Worm (Caenorhabditis elegans): ENCODE data around the gene srw-60.

- TF ChIP-seq nhr-28 (tag; optimal IDR thresholded peaks at IDR 0.05) = no peak
- no peak for TF ChIP-seq nhr-11 (tag; optimal IDR thresholded peaks at IDR 0.05)
- no peak for TF ChIP-seq C04F5.9 (tag; optimal IDR thresholded peaks at IDR 0.05)
- no peak for TF ChIP-seq lin-15B (tag; optimal IDR thresholded peaks at IDR 0.05)
- TF ChIP-seq elt-2 (tag; optimal IDR thresholded peaks at IDR 0.05) = no peak
- no peak for TF ChIP-seq lsy-2 (tag; optimal IDR thresholded peaks at IDR 0.05)
- TF ChIP-seq unc-130 (tag; optimal IDR thresholded peaks at IDR 0.05) = no peak
- no peak for TF ChIP-seq egl-27 (tag; optimal IDR thresholded peaks at IDR 0.05)
- TF ChIP-seq F16B12.6 (tag; optimal IDR thresholded peaks at IDR 0.05) = no peak
- TF ChIP-seq rnt-1 (tag; optimal IDR thresholded peaks at IDR 0.05) = no peak
- no peak for TF ChIP-seq dsc-1 (tag; optimal IDR thresholded peaks at IDR 0.05)
- TF ChIP-seq sptf-1 (tag; optimal IDR thresholded peaks at IDR 0.05) = no peak
- no peak for TF ChIP-seq mdl-1 (tag; optimal IDR thresholded peaks at IDR 0.05)
- no peak for TF ChIP-seq lin-39 (tag; optimal IDR thresholded peaks at IDR 0.05)
Measured at ce11 chrII:2987122-2987556, 28.7 kb downstream of the srw-60 start.
